Worm (Caenorhabditis elegans) whole organism, early embryonic: ENCODE data around the gene F14D2.15.

Experiments
- hnd-1 ChIP-seq: sonication (generic microtip); optimal IDR thresholded peaks from 2 replicates; lab custom pipeline; 2016; ENCODE audit warnings: missing genetic modification characterization, missing compliant biosample characterization
- scrt-1 ChIP-seq: fragments of 200-800 bp; sonication (Bioruptor generic); IDR thresholded peaks from 2 replicates; pipeline ENCODE4 v1.3.6; 2022; ENCODE audit warnings: missing genetic modification characterization, missing compliant biosample characterization
- tra-4 ChIP-seq: sonication (generic microtip); optimal IDR thresholded peaks from 2 replicates; lab custom pipeline; 2017; ENCODE audit warnings: missing genetic modification characterization, missing compliant biosample characterization

ce11 chrII:3376789-3377188 lies 33.2 kb upstream of the F14D2.15 start, which contains the start of gene bath-9:
- TF ChIP-seq scrt-1 (GFP tag; lab: Robert Waterston, UW) (no peak), hnd-1 (no peak), tra-4 (no peak)
